Worm (Caenorhabditis elegans) whole organism, late embryonic: ENCODE results near the gene gpcp-2.

Source experiments
- Y22D7AL.16 ChIP-seq: sonication (generic microtip); optimal IDR thresholded peaks from 2 replicates; lab custom pipeline; 2016; ENCODE audit warnings: missing genetic modification characterization, missing compliant biosample characterization
- nhr-11 ChIP-seq: fragments of 150-350 bp; optimal IDR thresholded peaks from 2 replicates; lab custom pipeline; 2014; ENCODE audit warnings: missing biosample characterization, missing genetic modification characterization
- pqm-1 ChIP-seq: sonication (generic microtip); optimal IDR thresholded peaks from 2 replicates; lab custom pipeline; 2016; ENCODE audit warnings: missing genetic modification characterization, missing compliant biosample characterization

DNA sequence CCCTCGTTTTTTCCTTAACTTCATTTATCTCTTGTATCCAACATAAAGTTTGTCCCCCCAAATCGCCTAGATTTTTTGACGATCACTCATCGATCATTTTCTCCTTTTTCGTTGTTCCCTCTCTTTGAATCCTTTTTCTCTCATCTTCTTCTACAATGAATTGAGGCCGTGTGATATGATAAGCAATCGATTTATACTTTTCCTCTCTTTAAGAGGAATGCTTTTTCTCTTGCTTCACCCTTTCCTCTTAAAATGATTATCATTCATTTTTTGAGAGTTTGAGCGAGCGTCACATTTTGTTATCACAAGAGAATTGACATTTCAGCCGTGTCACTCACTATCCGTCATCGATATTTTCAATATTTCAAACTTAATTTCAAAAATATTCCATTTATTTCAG, 4.9 kb upstream of the gpcp-2 start, which contains the start of gene K02C4.5:
- TF ChIP-seq pqm-1: no peak
- TF ChIP-seq nhr-11: no peak
- TF ChIP-seq Y22D7AL.16 (tag; lab: Kevin White, UChicago): no peak
